Fruit fly (Drosophila melanogaster): ENCODE measurements around the gene eff.

Gene eff

dm6 chr3R:14716188-14717075 lies 24.7 kb downstream of the eff start:
- TF ChIP-seq cnc (optimal IDR thresholded peaks at IDR 0.05) (no peak), tj (GFP tag; optimal IDR thresholded peaks at IDR 0.05) (no peak), CG7101 (tag; optimal IDR thresholded peaks at IDR 0.05) (no peak), pad (GFP tag; optimal IDR thresholded peaks at IDR 0.05) (no peak), CG33017 (tag; optimal IDR thresholded peaks at IDR 0.05) (no peak), CG11617 (GFP tag; optimal IDR thresholded peaks at IDR 0.05) (no peak), Mnt (GFP tag; optimal IDR thresholded peaks at IDR 0.05) (no peak), toe (GFP tag; optimal IDR thresholded peaks at IDR 0.05) (no peak), CG5204 (GFP tag; optimal IDR thresholded peaks at IDR 0.05) (no peak), cic (GFP tag; optimal IDR thresholded peaks at IDR 0.05) (no peak), CG12768 (GFP tag; optimal IDR thresholded peaks at IDR 0.05) (no peak), CG14711 (tag; optimal IDR thresholded peaks at IDR 0.05) (no peak), CG7045 (GFP tag; optimal IDR thresholded peaks at IDR 0.05) (no peak), kay (GFP tag; ENCODE audit: borderline replicate concordance) (no peak), Hr96 (GFP tag; optimal IDR thresholded peaks at IDR 0.05) (no peak), Crg-1 (GFP tag; optimal IDR thresholded peaks at IDR 0.05) (no peak), bab1 (GFP tag; optimal IDR thresholded peaks at IDR 0.05) (no peak)

- TF ChIP-seq CG11617 (GFP tag; optimal IDR thresholded peaks at IDR 0.05) (no peak), pad (GFP tag; optimal IDR thresholded peaks at IDR 0.05) (no peak), cnc (optimal IDR thresholded peaks at IDR 0.05) (no peak), kay (GFP tag; ENCODE audit: borderline replicate concordance) (no peak), toe (GFP tag; optimal IDR thresholded peaks at IDR 0.05) (no peak), bab1 (GFP tag; optimal IDR thresholded peaks at IDR 0.05) (no peak), Clk (GFP tag; optimal IDR thresholded peaks at IDR 0.05) (no peak), CG1620 (GFP tag; optimal IDR thresholded peaks at IDR 0.05) (no peak), CG12768 (GFP tag; optimal IDR thresholded peaks at IDR 0.05) (peak; percentile 46), Hr96 (GFP tag; optimal IDR thresholded peaks at IDR 0.05) (no peak), CG7101 (tag; optimal IDR thresholded peaks at IDR 0.05) (peak; percentile 29), cic (GFP tag; optimal IDR thresholded peaks at IDR 0.05) (no peak), Mnt (GFP tag; optimal IDR thresholded peaks at IDR 0.05) (no peak), tj (GFP tag; optimal IDR thresholded peaks at IDR 0.05) (peak; percentile 13), CG5204 (GFP tag; optimal IDR thresholded peaks at IDR 0.05) (no peak), CG33017 (tag; optimal IDR thresholded peaks at IDR 0.05) (no peak)
Measured at dm6 chr3R:14714904-14715588, 26.1 kb downstream of the eff start.

dm6 chr3R:14714147-14714903 lies 26.8 kb downstream of the eff start:
- TF ChIP-seq Mnt (GFP tag; optimal IDR thresholded peaks at IDR 0.05) (no peak), CG7045 (GFP tag; optimal IDR thresholded peaks at IDR 0.05) (peak; percentile 40), Clk (GFP tag; optimal IDR thresholded peaks at IDR 0.05) (no peak), tj (GFP tag; optimal IDR thresholded peaks at IDR 0.05) (peak; percentile 50), CG14711 (tag; optimal IDR thresholded peaks at IDR 0.05) (peak; percentile 13), CG33017 (tag; optimal IDR thresholded peaks at IDR 0.05) (peak; percentile 22), CG7101 (tag; optimal IDR thresholded peaks at IDR 0.05) (peak; percentile 31)

DNA sequence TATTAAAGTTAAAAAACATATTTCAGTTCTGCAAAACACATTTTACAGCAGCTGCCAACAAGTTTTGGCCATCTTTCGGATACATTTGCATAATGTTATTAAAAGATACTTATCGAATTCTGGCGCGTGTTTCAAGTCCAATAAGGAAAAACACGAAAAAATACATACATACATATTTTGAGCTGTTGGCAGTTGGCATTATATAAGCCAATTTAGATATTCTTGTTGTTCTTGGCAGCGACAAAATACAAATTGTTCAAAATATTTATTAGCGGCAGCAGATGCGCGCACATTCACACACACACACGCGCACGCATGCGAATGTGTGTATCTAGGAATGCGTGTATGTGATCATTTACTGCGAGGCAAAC lies 27.4 kb downstream of the eff start:
- no peak for TF ChIP-seq CG7101 (tag; optimal IDR thresholded peaks at IDR 0.05)
- no peak for TF ChIP-seq Mnt (GFP tag; optimal IDR thresholded peaks at IDR 0.05)
- TF ChIP-seq toe (GFP tag; optimal IDR thresholded peaks at IDR 0.05): no peak
- TF ChIP-seq cnc (optimal IDR thresholded peaks at IDR 0.05): no peak
- no peak for TF ChIP-seq ovo (GFP tag; optimal IDR thresholded peaks at IDR 0.05)
- TF ChIP-seq Clk (GFP tag; optimal IDR thresholded peaks at IDR 0.05): no peak
- no peak for TF ChIP-seq tj (GFP tag; optimal IDR thresholded peaks at IDR 0.05)
- TF ChIP-seq CG14711 (tag; optimal IDR thresholded peaks at IDR 0.05): no peak
- TF ChIP-seq CG33017 (tag; optimal IDR thresholded peaks at IDR 0.05): no peak
- no peak for TF ChIP-seq CG1620 (GFP tag; optimal IDR thresholded peaks at IDR 0.05)
- TF ChIP-seq CG11617 (GFP tag; optimal IDR thresholded peaks at IDR 0.05): no peak
- no peak for TF ChIP-seq cic (GFP tag; optimal IDR thresholded peaks at IDR 0.05)
- TF ChIP-seq Crg-1 (GFP tag; optimal IDR thresholded peaks at IDR 0.05): no peak

dm6 chr3R:14713110-14713713 lies 27.9 kb downstream of the eff start:
- TF ChIP-seq Mnt (GFP tag; optimal IDR thresholded peaks at IDR 0.05) (no peak), kay (GFP tag; ENCODE audit: borderline replicate concordance) (no peak), CG7045 (GFP tag; optimal IDR thresholded peaks at IDR 0.05) (no peak), cnc (optimal IDR thresholded peaks at IDR 0.05) (no peak), Hr96 (GFP tag; optimal IDR thresholded peaks at IDR 0.05) (no peak), CG14711 (tag; optimal IDR thresholded peaks at IDR 0.05) (no peak), CG12768 (GFP tag; optimal IDR thresholded peaks at IDR 0.05) (no peak), cic (GFP tag; optimal IDR thresholded peaks at IDR 0.05) (no peak), Clk (GFP tag; optimal IDR thresholded peaks at IDR 0.05) (no peak), CG1620 (GFP tag; optimal IDR thresholded peaks at IDR 0.05) (no peak), pad (GFP tag; optimal IDR thresholded peaks at IDR 0.05) (no peak), CG33017 (tag; optimal IDR thresholded peaks at IDR 0.05) (no peak), CG5204 (GFP tag; optimal IDR thresholded peaks at IDR 0.05) (no peak), CG7101 (tag; optimal IDR thresholded peaks at IDR 0.05) (no peak), toe (GFP tag; optimal IDR thresholded peaks at IDR 0.05) (no peak), bab1 (GFP tag; optimal IDR thresholded peaks at IDR 0.05) (no peak), ovo (GFP tag; optimal IDR thresholded peaks at IDR 0.05) (no peak), tj (GFP tag; optimal IDR thresholded peaks at IDR 0.05) (no peak), Crg-1 (GFP tag; optimal IDR thresholded peaks at IDR 0.05) (no peak), CG11617 (GFP tag; optimal IDR thresholded peaks at IDR 0.05) (no peak)

Measured in whole organism, adult.